Worm (Caenorhabditis elegans) whole organism, L1 larva: ENCODE measurements around the gene cyp-25A3.

Experiments used
- C04F5.9 ChIP-seq: sonication (generic microtip); optimal IDR thresholded peaks from 2 replicates; lab custom pipeline; 2016; ENCODE audit warnings: missing genetic modification characterization, missing compliant biosample characterization
- C34B4.2 ChIP-seq: sonication (generic microtip); optimal IDR thresholded peaks from 2 replicates; lab custom pipeline; 2017; ENCODE audit warnings: mild to moderate bottlenecking, missing genetic modification characterization, missing compliant biosample characterization
- alr-1 ChIP-seq: fragments of 200-800 bp; sonication (Bioruptor generic); optimal IDR thresholded peaks from 2 replicates; lab custom pipeline; 2018; ENCODE audit warnings: borderline replicate concordance, mild to moderate bottlenecking, missing genetic modification characterization, missing compliant biosample characterization
- blmp-1 ChIP-seq: fragments of 150-350 bp; optimal IDR thresholded peaks from 2 replicates; lab custom pipeline; 2014; ENCODE audit warnings: missing biosample characterization, missing genetic modification characterization
- ceh-63 ChIP-seq: fragments of 200-800 bp; sonication (Bioruptor generic); optimal IDR thresholded peaks from 2 replicates; lab custom pipeline; 2018; ENCODE audit warnings: mild to moderate bottlenecking, missing genetic modification characterization, missing compliant biosample characterization
- ceh-8 ChIP-seq: fragments of 200-800 bp; sonication (Bioruptor generic); optimal IDR thresholded peaks from 2 replicates; lab custom pipeline; 2018; ENCODE audit warnings: mild to moderate bottlenecking, missing genetic modification characterization, moderate library complexity, missing compliant biosample characterization
- ceh-88 ChIP-seq: fragments of 200-800 bp; sonication (Bioruptor generic); IDR thresholded peaks from 2 replicates; pipeline ENCODE4 v1.3.6; 2022; ENCODE audit warnings: missing genetic modification characterization, missing compliant biosample characterization
- dsc-1 ChIP-seq: sonication (generic microtip); optimal IDR thresholded peaks from 2 replicates; lab custom pipeline; 2016; ENCODE audit warnings: mild to moderate bottlenecking, missing genetic modification characterization, missing compliant biosample characterization
- efl-1 ChIP-seq, 4 experiments: fragments of 150-350 bp; optimal IDR thresholded peaks in 3 of 4; peaks in 1 of 4; 1 replicate in 1 of 4; 2 replicates in 3 of 4; lab custom pipeline; 2014; ENCODE audit warnings: missing biosample characterization in 2 of 4, missing genetic modification characterization in 2 of 4, missing genetic modification reagents in 2 of 4
- efl-3 ChIP-seq: fragments of 200-800 bp; sonication (Bioruptor generic); optimal IDR thresholded peaks from 2 replicates; lab custom pipeline; 2018; ENCODE audit warnings: mild to moderate bottlenecking, missing genetic modification characterization, missing compliant biosample characterization
- ets-5 ChIP-seq: fragments of 200-800 bp; sonication (Bioruptor generic); IDR thresholded peaks from 2 replicates; pipeline ENCODE4 v1.3.6; 2022; ENCODE audit warnings: missing genetic modification characterization, missing compliant biosample characterization
- fkh-10 ChIP-seq: sonication (generic microtip); optimal IDR thresholded peaks from 2 replicates; lab custom pipeline; 2017; ENCODE audit warnings: missing biosample characterization, missing genetic modification reagents, missing genetic modification characterization
- fkh-4 ChIP-seq: sonication (generic microtip); optimal IDR thresholded peaks from 2 replicates; lab custom pipeline; 2016; ENCODE audit warnings: missing compliant biosample characterization, missing genetic modification characterization, borderline replicate concordance
- fkh-8 ChIP-seq: sonication (generic microtip); optimal IDR thresholded peaks from 2 replicates; lab custom pipeline; 2016; ENCODE audit warnings: mild to moderate bottlenecking, missing genetic modification characterization, missing compliant biosample characterization
- fos-1 ChIP-seq: fragments of 150-350 bp; optimal IDR thresholded peaks from 2 replicates; lab custom pipeline; 2014; ENCODE audit warnings: missing biosample characterization, missing genetic modification characterization
- hlh-4 ChIP-seq: sonication (generic microtip); optimal IDR thresholded peaks from 2 replicates; lab custom pipeline; 2016; ENCODE audit warnings: mild to moderate bottlenecking, missing genetic modification characterization, missing compliant biosample characterization
- lin-13 ChIP-seq: fragments of 150-350 bp; optimal IDR thresholded peaks from 2 replicates; lab custom pipeline; 2014; ENCODE audit warnings: missing biosample characterization, missing genetic modification reagents, missing genetic modification characterization
- lin-14 ChIP-seq: fragments of 200-800 bp; sonication (Bioruptor generic); optimal IDR thresholded peaks from 2 replicates; lab custom pipeline; 2018; ENCODE audit warnings: mild to moderate bottlenecking, missing genetic modification characterization, moderate library complexity, missing compliant biosample characterization
- lin-15B ChIP-seq: fragments of 150-350 bp; sonication (generic microtip); optimal IDR thresholded peaks from 3 replicates; lab custom pipeline; 2014; ENCODE audit warnings: missing biosample characterization, missing genetic modification characterization
- lin-35 ChIP-seq, 2 experiments: fragments of 150-350 bp; optimal IDR thresholded peaks; 2 replicates each; lab custom pipeline; 2014; ENCODE audit warnings: missing biosample characterization in 2 of 2, missing genetic modification characterization in 2 of 2, missing genetic modification reagents in 2 of 2
- mab-9 ChIP-seq: fragments of 200-800 bp; sonication (Bioruptor generic); IDR thresholded peaks from 2 replicates; pipeline ENCODE4 v1.3.6; 2022; ENCODE audit warnings: missing genetic modification reagents, missing genetic modification characterization, missing compliant biosample characterization
- nhr-19 ChIP-seq: fragments of 200-800 bp; sonication (Bioruptor generic); conservative IDR thresholded peaks from 2 replicates; pipeline ENCODE4 v1.3.6; 2022; ENCODE audit warnings: missing genetic modification characterization, missing compliant biosample characterization
- nhr-20 ChIP-seq: sonication (generic microtip); optimal IDR thresholded peaks from 2 replicates; lab custom pipeline; 2016; ENCODE audit warnings: mild to moderate bottlenecking, missing genetic modification characterization, missing compliant biosample characterization
- nhr-28 ChIP-seq: fragments of 150-350 bp; optimal IDR thresholded peaks from 2 replicates; lab custom pipeline; 2014; ENCODE audit warnings: missing biosample characterization, missing genetic modification characterization
- nhr-71 ChIP-seq: sonication (generic microtip); optimal IDR thresholded peaks from 2 replicates; lab custom pipeline; 2016; ENCODE audit warnings: mild to moderate bottlenecking, missing genetic modification characterization, moderate library complexity, missing compliant biosample characterization
- nhr-76 ChIP-seq: sonication (generic microtip); optimal IDR thresholded peaks from 2 replicates; lab custom pipeline; 2017; ENCODE audit warnings: missing biosample characterization, missing genetic modification characterization
- nhr-84 ChIP-seq: sonication (generic microtip); optimal IDR thresholded peaks from 2 replicates; lab custom pipeline; 2017; ENCODE audit warnings: missing biosample characterization, missing genetic modification characterization
- nhr-85 ChIP-seq: sonication (generic microtip); peaks from one replicate; lab custom pipeline; 2016; ENCODE audit warnings: missing genetic modification characterization, inconsistent platforms, missing compliant biosample characterization
- nhr-90 ChIP-seq: sonication (generic microtip); optimal IDR thresholded peaks from 2 replicates; lab custom pipeline; 2016; ENCODE audit warnings: mild to moderate bottlenecking, missing genetic modification characterization, missing compliant biosample characterization; ENCODE audit not compliant: poor library complexity
- pax-3 ChIP-seq: fragments of 200-800 bp; sonication (Bioruptor generic); optimal IDR thresholded peaks from 2 replicates; lab custom pipeline; 2018; ENCODE audit warnings: mild to moderate bottlenecking, missing genetic modification characterization, moderate library complexity, missing compliant biosample characterization
- pqm-1 ChIP-seq: sonication (generic microtip); optimal IDR thresholded peaks from 3 replicates; lab custom pipeline; 2017; ENCODE audit warnings: missing biosample characterization, missing genetic modification characterization
- rnt-1 ChIP-seq: sonication (generic microtip); optimal IDR thresholded peaks from 2 replicates; lab custom pipeline; 2016; ENCODE audit warnings: mild to moderate bottlenecking, missing genetic modification characterization, moderate library complexity, missing compliant biosample characterization
- snu-23 ChIP-seq: sonication (generic microtip); optimal IDR thresholded peaks from 2 replicates; lab custom pipeline; 2016; ENCODE audit warnings: missing genetic modification characterization, missing compliant biosample characterization
- sox-4 ChIP-seq: sonication (generic microtip); optimal IDR thresholded peaks from 2 replicates; lab custom pipeline; 2016; ENCODE audit warnings: missing genetic modification characterization, missing compliant biosample characterization
- sptf-1 ChIP-seq: fragments of 150-350 bp; optimal IDR thresholded peaks from 2 replicates; lab custom pipeline; 2014; ENCODE audit warnings: missing biosample characterization, missing genetic modification characterization
- swsn-7 ChIP-seq: sonication (generic microtip); optimal IDR thresholded peaks from 2 replicates; lab custom pipeline; 2016; ENCODE audit warnings: missing genetic modification characterization, missing compliant biosample characterization
- tlp-1 ChIP-seq: fragments of 150-350 bp; optimal IDR thresholded peaks from 2 replicates; lab custom pipeline; 2014; ENCODE audit warnings: missing biosample characterization, missing genetic modification characterization
- unc-130 ChIP-seq: fragments of 150-350 bp; optimal IDR thresholded peaks from 2 replicates; lab custom pipeline; 2017; ENCODE audit warnings: missing biosample characterization, missing genetic modification characterization, inconsistent platforms
- unc-98 ChIP-seq: fragments of 200-800 bp; sonication (Bioruptor generic); IDR thresholded peaks from 2 replicates; pipeline ENCODE4 v1.3.6; 2022; ENCODE audit warnings: missing genetic modification characterization, missing compliant biosample characterization
- zag-1 ChIP-seq: fragments of 150-350 bp; optimal IDR thresholded peaks from 2 replicates; lab custom pipeline; 2014; ENCODE audit warnings: missing biosample characterization, missing genetic modification characterization
- zip-4 ChIP-seq: fragments of 200-800 bp; sonication (Bioruptor generic); optimal IDR thresholded peaks from 2 replicates; lab custom pipeline; 2018; ENCODE audit warnings: mild to moderate bottlenecking, missing genetic modification characterization, moderate library complexity, missing compliant biosample characterization
- ztf-11 ChIP-seq, 2 experiments: sonication (generic microtip); optimal IDR thresholded peaks; 2 replicates each; lab custom pipeline; 2016 to 2017; ENCODE audit warnings: missing genetic modification characterization in 2 of 2, missing biosample characterization in 1 of 2, missing compliant biosample characterization in 1 of 2

Gene cyp-25A3

ce11 chrIII:3809008-3809407 is 30.5 kb downstream of the cyp-25A3 start, which contains the start of gene toh-1 (continued):
- peak in 1 of 2 experiments; percentile 8 for TF ChIP-seq efl-1 (optimal IDR thresholded peaks at IDR 0.05; lab: Kevin White, UChicago)
- no peak for TF ChIP-seq efl-1 (GFP tag; optimal IDR thresholded peaks at IDR 0.05 in 1 of 2; lab: Kevin White, UChicago)

DNA sequence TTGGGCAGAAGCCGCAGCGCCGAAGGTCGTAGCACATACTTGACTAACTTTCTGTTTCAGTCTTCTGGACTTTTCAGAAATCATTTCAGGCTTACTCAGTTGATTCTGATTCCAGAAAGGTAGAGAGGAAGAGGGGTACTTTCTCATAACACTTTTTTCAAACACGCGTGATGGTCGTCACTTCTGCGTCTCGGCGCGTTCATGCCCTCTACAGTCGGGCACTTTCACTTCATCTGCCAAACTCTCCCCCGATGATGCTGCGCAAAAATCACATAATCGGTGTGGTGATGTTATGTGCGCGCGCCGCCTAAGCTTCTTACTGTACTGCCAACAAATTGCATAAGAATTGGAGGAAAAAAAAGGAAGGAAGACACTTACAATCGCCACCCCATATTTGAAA is 31.9 kb downstream of the cyp-25A3 start:
- TF ChIP-seq blmp-1 (tag; lab: Kevin White, UChicago) (peak; percentile 96), lin-14 (peak; percentile 50), tlp-1 (tag; lab: Kevin White, UChicago) (no peak), unc-98 (GFP tag; lab: Robert Waterston, UW) (no peak), nhr-19 (GFP tag; lab: Robert Waterston, UW) (no peak), nhr-85 (peak; percentile 72), ets-5 (no peak), snu-23 (GFP tag; lab: Kevin White, UChicago) (peak; percentile 26), nhr-20 (peak; percentile 4), pqm-1 (tag; lab: Kevin White, UChicago) (no peak)

- TF ChIP-seq rnt-1 (tag; lab: Kevin White, UChicago): no peak
- no peak for TF ChIP-seq hlh-4
- TF ChIP-seq fkh-8 (tag; lab: Kevin White, UChicago): no peak
- TF ChIP-seq unc-130: no peak
- TF ChIP-seq nhr-84: no peak
- TF ChIP-seq, all 84 proteins: peak for 0
These were observed 32.7 kb downstream of the cyp-25A3 start for ce11 chrIII:3806883-3807282.

DNA sequence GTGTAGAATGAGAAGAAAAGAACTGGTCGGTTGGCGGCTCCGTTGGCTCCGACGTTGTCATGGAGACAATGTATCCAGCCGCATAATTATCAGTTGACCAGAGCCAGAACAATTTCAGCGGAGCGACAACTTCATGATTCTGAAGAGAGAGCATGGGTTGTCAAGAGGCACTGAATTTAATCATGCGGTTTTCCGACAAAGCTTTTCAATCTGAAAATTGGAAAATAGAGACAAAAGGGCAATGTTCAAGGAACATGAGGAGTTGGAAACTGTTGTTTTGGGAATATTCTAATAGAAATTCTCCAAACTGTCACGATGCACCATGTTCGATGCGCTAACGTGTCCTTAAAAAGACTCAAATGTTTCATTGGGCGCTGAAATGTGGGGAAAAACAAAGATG is 35.1 kb downstream of the cyp-25A3 start, which contains the start of gene xbx-5:
Gene xbx-5, minus strand, starts transcription at position 56 of the 400 bp plus-strand sequence.
- TF ChIP-seq fkh-8 (tag; lab: Kevin White, UChicago): peak; percentile 76
- peak; percentile 18 for TF ChIP-seq nhr-71
- peak; percentile 0 for TF ChIP-seq nhr-85
- no peak for TF ChIP-seq ceh-8

DNA sequence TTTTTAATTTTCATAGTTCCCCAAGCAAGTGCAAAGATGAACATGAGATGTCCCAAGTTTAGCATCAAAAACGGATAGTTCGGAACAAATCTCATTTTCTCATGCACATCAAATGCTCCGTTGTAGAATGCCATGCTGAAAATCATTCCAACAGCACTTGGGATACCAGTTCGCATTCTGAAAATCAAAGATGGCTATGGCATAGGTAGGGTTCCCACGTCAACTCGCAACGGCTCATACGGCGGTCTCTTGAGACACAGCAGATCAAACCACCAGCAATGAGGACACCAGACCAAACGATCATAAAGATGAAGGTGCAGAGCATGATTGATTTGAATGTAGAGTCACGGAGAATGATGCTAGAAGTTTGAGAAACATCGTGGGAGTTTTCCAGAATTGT is 36.4 kb downstream of the cyp-25A3 start:
- TF ChIP-seq rnt-1 (tag; lab: Kevin White, UChicago) (no peak), lin-13 (GFP tag; lab: Kevin White, UChicago) (no peak), mab-9 (no peak), C04F5.9 (tag; lab: Kevin White, UChicago) (no peak), nhr-19 (GFP tag; lab: Robert Waterston, UW) (no peak), nhr-76 (tag; lab: Kevin White, UChicago) (no peak), efl-3 (GFP tag; lab: Kevin White, UChicago) (no peak), alr-1 (tag; lab: Kevin White, UChicago) (no peak), pax-3 (tag; lab: Kevin White, UChicago) (no peak), C34B4.2 (tag; lab: Kevin White, UChicago) (no peak), snu-23 (GFP tag; lab: Kevin White, UChicago) (no peak), nhr-20 (no peak), zag-1 (no peak), ztf-11 (tag; optimal IDR thresholded peaks at IDR 0.05; lab: Kevin White, UChicago) (no peak), ceh-63 (no peak), fkh-10 (GFP tag; lab: Kevin White, UChicago) (no peak)

DNA sequence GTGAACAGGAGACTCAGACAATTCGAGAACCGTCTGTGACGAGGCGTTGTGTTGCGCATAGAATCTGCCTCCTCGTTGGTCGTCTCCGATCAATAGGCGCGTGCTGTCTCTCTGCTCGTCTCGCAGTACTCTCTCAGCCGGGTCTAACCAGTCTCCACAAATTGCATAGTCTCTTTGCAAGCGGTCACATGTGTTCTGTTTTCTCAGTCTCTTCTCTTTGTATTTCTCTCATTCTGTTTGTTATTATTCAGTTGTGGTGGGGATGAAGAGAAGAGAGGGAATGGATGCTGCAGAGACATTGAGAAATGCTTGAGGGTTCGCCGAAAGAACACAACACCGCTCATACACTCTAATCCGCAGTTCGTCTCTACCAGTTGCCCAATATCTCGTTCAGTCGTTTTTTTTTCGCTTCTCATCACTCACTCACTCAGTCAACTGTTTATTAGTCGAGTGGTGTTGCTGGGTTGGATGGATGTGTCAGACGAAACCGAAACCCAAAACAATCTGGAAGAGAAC is 38.1 kb downstream of the cyp-25A3 start:
- TF ChIP-seq nhr-28 (tag; lab: Kevin White, UChicago) (peak; percentile 61), alr-1 (tag; lab: Kevin White, UChicago) (no peak), C34B4.2 (tag; lab: Kevin White, UChicago) (no peak), nhr-76 (tag; lab: Kevin White, UChicago) (no peak), sox-4 (peak; percentile 79), lin-35 (GFP tag; optimal IDR thresholded peaks at IDR 0.05; lab: Kevin White, UChicago) (peak; percentile 86 to 89), swsn-7 (tag; lab: Kevin White, UChicago) (peak; percentile 97), dsc-1 (tag; lab: Kevin White, UChicago) (peak; percentile 90), fos-1 (tag; lab: Kevin White, UChicago) (peak; percentile 96), lin-13 (GFP tag; lab: Kevin White, UChicago) (peak; percentile 97), pax-3 (tag; lab: Kevin White, UChicago) (peak; percentile 93), blmp-1 (tag; lab: Kevin White, UChicago) (peak; percentile 89), fkh-4 (tag; lab: Kevin White, UChicago) (peak; percentile 33), ceh-88 (GFP tag; lab: Robert Waterston, UW) (peak; percentile 83), zip-4 (GFP tag; lab: Kevin White, UChicago) (peak; percentile 73), lin-15B (peak; percentile 43), sptf-1 (tag; lab: Kevin White, UChicago) (no peak), nhr-90 (peak; percentile 89)
